Fruit fly (Drosophila melanogaster) whole organism, embryonic: Measurements from ENCODE around the gene CG33703.

Experiments used
- CG10979 ChIP-seq: fragments of 200-800 bp; sonication (Bioruptor generic); optimal IDR thresholded peaks from 2 replicates; lab custom pipeline; 2018; ENCODE audit warnings: missing biosample characterization, mild to moderate bottlenecking, missing genetic modification characterization, moderate library complexity
- CG11560 ChIP-seq: fragments of 200-800 bp; sonication (Bioruptor generic); IDR thresholded peaks from 3 replicates; pipeline ENCODE4 v1.3.6; 2022; ENCODE audit warnings: missing biosample characterization, missing genetic modification characterization
- CG11695 ChIP-seq: fragments of 200-800 bp; sonication (Bioruptor generic); IDR thresholded peaks from 3 replicates; pipeline ENCODE4 v1.3.6; 2022; ENCODE audit warnings: missing biosample characterization, missing genetic modification characterization
- CG12299 ChIP-seq: fragments of 200-800 bp; sonication (Bioruptor generic); optimal IDR thresholded peaks from 2 replicates; lab custom pipeline; 2018; ENCODE audit warnings: missing biosample characterization, mild to moderate bottlenecking, missing genetic modification characterization
- CG13775 ChIP-seq: fragments of 200-800 bp; sonication (Bioruptor generic); optimal IDR thresholded peaks from 3 replicates; lab custom pipeline; 2017; ENCODE audit warnings: missing biosample characterization, mild to moderate bottlenecking, missing genetic modification characterization
- CG13894 ChIP-seq: fragments of 200-800 bp; sonication (Bioruptor generic); optimal IDR thresholded peaks from 3 replicates; lab custom pipeline; 2018; ENCODE audit warnings: missing biosample characterization, mild to moderate bottlenecking, missing genetic modification characterization, moderate library complexity
- CG14965 ChIP-seq: fragments of 200-800 bp; sonication (Bioruptor generic); optimal IDR thresholded peaks from 2 replicates; lab custom pipeline; 2016; ENCODE audit warnings: missing biosample characterization, missing genetic modification characterization, borderline replicate concordance
- CG17186 ChIP-seq: fragments of 200-800 bp; sonication (Bioruptor generic); optimal IDR thresholded peaks from 3 replicates; lab custom pipeline; 2017; ENCODE audit warnings: missing biosample characterization, missing genetic modification reagents, missing genetic modification characterization
- CG17385 ChIP-seq: fragments of 200-800 bp; sonication (Bioruptor generic); optimal IDR thresholded peaks from 3 replicates; lab custom pipeline; 2018; ENCODE audit warnings: missing biosample characterization, mild to moderate bottlenecking, missing genetic modification characterization
- CG2116 ChIP-seq: fragments of 200-800 bp; sonication (Bioruptor generic); optimal IDR thresholded peaks from 3 replicates; lab custom pipeline; 2018; ENCODE audit warnings: missing biosample characterization, mild to moderate bottlenecking, missing genetic modification characterization
- CG30020 ChIP-seq: fragments of 200-800 bp; optimal IDR thresholded peaks from 2 replicates; lab custom pipeline; 2019; ENCODE audit warnings: missing biosample characterization, mild to moderate bottlenecking, missing genetic modification characterization, moderate library complexity
- CG31441 ChIP-seq: fragments of 200-800 bp; sonication (Bioruptor generic); IDR thresholded peaks from 2 replicates; pipeline ENCODE4 v1.3.6; 2022; ENCODE audit warnings: missing biosample characterization, missing genetic modification characterization
- CG4360 ChIP-seq: fragments of 200-800 bp; sonication (Bioruptor generic); IDR thresholded peaks from 2 replicates; pipeline ENCODE4 v1.3.6; 2022; ENCODE audit warnings: missing biosample characterization, missing genetic modification characterization
- CG7786 ChIP-seq: fragments of 200-800 bp; sonication (Bioruptor generic); optimal IDR thresholded peaks from 2 replicates; lab custom pipeline; 2016; ENCODE audit warnings: missing biosample characterization, missing genetic modification characterization
- CG8478 ChIP-seq: fragments of >200 bp; optimal IDR thresholded peaks from 2 replicates; lab custom pipeline; 2018
- CG8944 ChIP-seq: fragments of 200-800 bp; sonication (Bioruptor generic); optimal IDR thresholded peaks from 3 replicates; lab custom pipeline; 2016; ENCODE audit warnings: missing biosample characterization, missing genetic modification characterization
- CG9876 ChIP-seq: fragments of 200-800 bp; sonication (Bioruptor generic); optimal IDR thresholded peaks from 2 replicates; lab custom pipeline; 2016; ENCODE audit warnings: missing biosample characterization, missing genetic modification characterization
- Camta ChIP-seq: fragments of 200-800 bp; sonication (Bioruptor generic); optimal IDR thresholded peaks from 2 replicates; lab custom pipeline; 2016; ENCODE audit warnings: missing biosample characterization, missing genetic modification characterization
- D19B ChIP-seq: fragments of 200-800 bp; sonication (Bioruptor generic); optimal IDR thresholded peaks from 2 replicates; lab custom pipeline; 2017; ENCODE audit warnings: missing biosample characterization, mild to moderate bottlenecking, missing genetic modification characterization
- Dad ChIP-seq: fragments of 200-800 bp; sonication (Bioruptor generic); optimal IDR thresholded peaks from 3 replicates; lab custom pipeline; 2016; ENCODE audit warnings: missing biosample characterization, missing genetic modification characterization
- Dfd ChIP-seq, 2 experiments: fragments of >200 bp; optimal IDR thresholded peaks; 2 replicates each; lab custom pipeline; 2017; ENCODE audit warnings: missing biosample characterization in 2 of 2, missing genetic modification characterization in 2 of 2
- Elba2 ChIP-seq: fragments of 200-800 bp; sonication (Bioruptor generic); optimal IDR thresholded peaks from 3 replicates; lab custom pipeline; 2016; ENCODE audit warnings: missing biosample characterization, missing genetic modification characterization
- Ets65A ChIP-seq: fragments of 200-800 bp; sonication (Bioruptor generic); peaks from one replicate; lab custom pipeline; 2016; ENCODE audit warnings: missing biosample characterization, missing genetic modification characterization
- Fer1 ChIP-seq: fragments of 200-800 bp; sonication (Bioruptor generic); optimal IDR thresholded peaks from 2 replicates; lab custom pipeline; 2017; ENCODE audit warnings: missing biosample characterization, mild to moderate bottlenecking, missing genetic modification characterization
- Hmr ChIP-seq: fragments of 200-800 bp; sonication (Bioruptor generic); optimal IDR thresholded peaks from 3 replicates; lab custom pipeline; 2017; ENCODE audit warnings: mild to moderate bottlenecking, missing biosample characterization, missing genetic modification reagents, missing genetic modification characterization
- Kr ChIP-seq: fragments of 200-800 bp; sonication (Bioruptor generic); optimal IDR thresholded peaks from 2 replicates; lab custom pipeline; 2017; ENCODE audit warnings: missing biosample characterization, mild to moderate bottlenecking, missing genetic modification characterization
- Med ChIP-seq: fragments of 200-800 bp; sonication (Bioruptor generic); peaks from one replicate; lab custom pipeline; 2016; ENCODE audit warnings: missing biosample characterization, missing genetic modification characterization, mild to moderate bottlenecking, inconsistent platforms, moderate library complexity
- Nf-YA ChIP-seq: fragments of 200-800 bp; sonication (Bioruptor generic); IDR thresholded peaks from 2 replicates; pipeline ENCODE4 v1.3.6; 2022; ENCODE audit warnings: missing biosample characterization, missing genetic modification characterization
- Nf-YB ChIP-seq: fragments of 200-800 bp; sonication (Bioruptor generic); optimal IDR thresholded peaks from 3 replicates; lab custom pipeline; 2019; ENCODE audit warnings: missing biosample characterization, mild to moderate bottlenecking, missing genetic modification characterization, moderate library complexity
- aop ChIP-seq: fragments of 200-800 bp; sonication (Bioruptor generic); IDR thresholded peaks from 2 replicates; pipeline ENCODE4 v1.3.6; 2022; ENCODE audit warnings: missing biosample characterization, missing genetic modification characterization
- ase ChIP-seq: fragments of 200-800 bp; sonication (Bioruptor generic); IDR thresholded peaks from 3 replicates; pipeline ENCODE4 v1.3.6; 2022; ENCODE audit warnings: missing biosample characterization, missing genetic modification characterization
- chinmo ChIP-seq: fragments of 200-800 bp; sonication (Bioruptor generic); IDR thresholded peaks from 4 replicates; pipeline ENCODE4 v1.3.6; 2022; ENCODE audit warnings: missing biosample characterization, missing genetic modification characterization; ENCODE audit not compliant: partially characterized antibody
- dpn ChIP-seq, 2 experiments: fragments of 200-800 bp; sonication (Bioruptor generic); optimal IDR thresholded peaks; 3 replicates each; lab custom pipeline; 2016; ENCODE audit warnings: missing biosample characterization in 2 of 2, missing genetic modification characterization in 2 of 2
- esg ChIP-seq: fragments of 200-800 bp; sonication (Bioruptor generic); conservative IDR thresholded peaks from 2 replicates; pipeline ENCODE4 v1.3.6; 2022; ENCODE audit warnings: missing biosample characterization, missing genetic modification characterization
- eve ChIP-seq, 2 experiments: fragments of >200 bp; optimal IDR thresholded peaks; 2 replicates each; lab custom pipeline; 2017; ENCODE audit warnings: missing biosample characterization in 2 of 2, missing genetic modification characterization in 2 of 2
- ewg ChIP-seq: fragments of 200-800 bp; sonication (Bioruptor generic); optimal IDR thresholded peaks from 3 replicates; lab custom pipeline; 2017; ENCODE audit warnings: mild to moderate bottlenecking, missing biosample characterization, missing genetic modification reagents, missing genetic modification characterization
- fd96Cb ChIP-seq: fragments of 200-800 bp; sonication (Bioruptor generic); optimal IDR thresholded peaks from 2 replicates; lab custom pipeline; 2018; ENCODE audit warnings: missing biosample characterization, mild to moderate bottlenecking, missing genetic modification characterization, moderate library complexity
- nom ChIP-seq: fragments of 200-800 bp; sonication (Bioruptor generic); optimal IDR thresholded peaks from 2 replicates; lab custom pipeline; 2017; ENCODE audit warnings: missing biosample characterization, missing genetic modification characterization, mild to moderate bottlenecking, moderate library complexity, missing genetic modification reagents
- odd ChIP-seq: fragments of 200-800 bp; sonication (Bioruptor generic); optimal IDR thresholded peaks from 2 replicates; lab custom pipeline; 2017; ENCODE audit warnings: missing biosample characterization, mild to moderate bottlenecking, missing genetic modification characterization
- onecut ChIP-seq: fragments of 200-800 bp; sonication (Bioruptor generic); IDR thresholded peaks from 2 replicates; pipeline ENCODE4 v1.3.6; 2022; ENCODE audit warnings: missing biosample characterization, missing genetic modification characterization
- peb ChIP-seq: fragments of 200-800 bp; sonication (Bioruptor generic); IDR thresholded peaks from 2 replicates; pipeline ENCODE4 v1.3.6; 2022; ENCODE audit warnings: missing biosample characterization, missing genetic modification characterization
- ranshi ChIP-seq: fragments of 200-800 bp; sonication (Bioruptor generic); IDR thresholded peaks from 2 replicates; pipeline ENCODE4 v1.3.6; 2022; ENCODE audit warnings: missing biosample characterization, missing genetic modification characterization
- sd ChIP-seq: fragments of 200-800 bp; sonication (Bioruptor generic); optimal IDR thresholded peaks from 3 replicates; lab custom pipeline; 2018; ENCODE audit warnings: missing biosample characterization, mild to moderate bottlenecking, missing genetic modification characterization, moderate library complexity
- sr ChIP-seq: fragments of 200-800 bp; sonication (Bioruptor generic); IDR thresholded peaks from 3 replicates; pipeline ENCODE4 v1.3.6; 2022; ENCODE audit warnings: missing biosample characterization, missing genetic modification characterization
- stwl ChIP-seq: fragments of 200-800 bp; sonication (Bioruptor generic); optimal IDR thresholded peaks from 3 replicates; lab custom pipeline; 2018; ENCODE audit warnings: missing biosample characterization, mild to moderate bottlenecking, missing genetic modification characterization, moderate library complexity
- tll ChIP-seq, 2 experiments: fragments of 200-800 bp in 1 of 2; fragments of >200 bp in 1 of 2; sonication (Bioruptor generic) in 1 of 2; optimal IDR thresholded peaks; 2 replicates each; lab custom pipeline; 2017 to 2019; ENCODE audit warnings: missing biosample characterization in 2 of 2, missing genetic modification characterization in 2 of 2, mild to moderate bottlenecking in 1 of 2, moderate library complexity in 1 of 2
- unc-4 ChIP-seq: fragments of 200-800 bp; sonication (Bioruptor generic); IDR thresholded peaks from 2 replicates; pipeline ENCODE4 v1.3.6; 2022; ENCODE audit warnings: missing biosample characterization, missing genetic modification characterization; ENCODE audit not compliant: partially characterized antibody
- wdn ChIP-seq: fragments of 200-800 bp; sonication (Bioruptor generic); IDR thresholded peaks from 2 replicates; pipeline ENCODE4 v1.3.6; 2022; ENCODE audit warnings: missing biosample characterization, missing genetic modification characterization

CG33703 gene

dm6 chr3L:9476829-9477228, 35.6 kb downstream of the CG33703 start, which contains the start of the genes Uch-L5 and Jarid2 (continued):
- peak; percentile 48 for TF ChIP-seq Nf-YB (GFP tag; lab: Kevin White, UChicago)
- TF ChIP-seq onecut: peak; percentile 31
- TF ChIP-seq Hmr (GFP tag; lab: Kevin White, UChicago): peak; percentile 55
- TF ChIP-seq eve (GFP tag; optimal IDR thresholded peaks at IDR 0.05; lab: Kevin White, UChicago): no peak
- TF ChIP-seq CG8944 (GFP tag; lab: Kevin White, UChicago): peak; percentile 29
- TF ChIP-seq dpn (GFP tag; optimal IDR thresholded peaks at IDR 0.05; lab: Kevin White, UChicago): peak; percentile 33 to 57
- peak; percentile 55 for TF ChIP-seq Camta (GFP tag; lab: Kevin White, UChicago)
- TF ChIP-seq CG2116 (GFP tag; lab: Kevin White, UChicago): peak; percentile 63
- TF ChIP-seq CG11695 (GFP tag; lab: Robert Waterston, UW): no peak
- TF ChIP-seq stwl (tag; lab: Kevin White, UChicago): peak; percentile 93
- peak; percentile 75 for TF ChIP-seq CG17186 (GFP tag; lab: Kevin White, UChicago)
- TF ChIP-seq Ets65A (GFP tag; lab: Kevin White, UChicago): peak; percentile 95
- TF ChIP-seq aop (GFP tag; lab: Robert Waterston, UW): no peak
- no peak for TF ChIP-seq D19B (GFP tag; lab: Kevin White, UChicago)
- no peak for TF ChIP-seq odd (GFP tag; lab: Kevin White, UChicago)
- no peak for TF ChIP-seq Nf-YA
- TF ChIP-seq CG17385 (GFP tag; lab: Kevin White, UChicago): peak; percentile 98
- TF ChIP-seq esg: no peak

DNA sequence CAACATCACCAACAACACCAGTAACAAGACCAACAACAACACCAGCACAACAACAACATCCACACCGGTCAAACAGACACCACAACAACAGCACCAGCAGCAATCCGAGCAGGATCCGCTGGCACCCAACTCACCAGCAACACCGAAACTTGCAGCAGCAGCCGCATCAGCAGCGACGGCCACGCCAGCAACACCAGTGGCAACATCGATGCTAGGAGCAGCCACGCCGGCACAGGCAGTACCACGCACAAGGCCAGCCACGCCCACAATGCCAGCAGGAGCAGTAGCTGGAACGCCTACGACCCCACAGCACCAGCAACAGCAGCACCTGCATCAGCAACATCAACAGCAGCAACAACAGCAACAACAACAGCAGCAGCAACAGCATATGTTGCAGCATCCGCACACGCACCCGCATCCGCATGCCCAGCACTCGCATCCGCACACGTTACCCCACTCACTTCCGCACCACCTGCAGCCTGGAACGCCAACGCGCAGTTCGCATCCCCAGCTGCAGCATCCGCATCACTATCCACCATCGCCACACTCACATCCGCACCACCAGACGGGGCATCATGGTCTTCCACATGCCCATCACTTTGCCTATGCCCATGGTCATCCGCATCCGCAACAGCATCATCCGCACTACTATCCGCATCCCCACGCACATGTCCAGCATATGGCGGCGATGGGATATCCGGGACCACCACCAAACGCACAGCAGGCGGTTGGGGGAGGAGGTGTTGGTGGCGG, 41.1 kb downstream of the CG33703 start:
- TF ChIP-seq CG13775 (GFP tag; lab: Kevin White, UChicago): peak; percentile 83
- TF ChIP-seq Dfd (GFP tag; optimal IDR thresholded peaks at IDR 0.05; lab: Kevin White, UChicago): peak in 1 of 2 experiments; percentile 90
- TF ChIP-seq CG11560 (tag; lab: Robert Waterston, UW): no peak
- peak; percentile 66 for TF ChIP-seq CG8478 (lab: Kevin White, UChicago)
- TF ChIP-seq CG12299 (tag; lab: Kevin White, UChicago): no peak
- TF ChIP-seq CG10979 (tag; lab: Kevin White, UChicago): no peak
- TF ChIP-seq Med (GFP tag; lab: Kevin White, UChicago): peak; percentile 53
- TF ChIP-seq wdn (GFP tag; lab: Robert Waterston, UW): no peak
- no peak for TF ChIP-seq Elba2 (GFP tag; lab: Kevin White, UChicago)
- TF ChIP-seq CG4360 (GFP tag; lab: Robert Waterston, UW): peak; percentile 25; the same call in 1 of the 2 replicates
- no peak for TF ChIP-seq unc-4 (GFP tag; lab: Robert Waterston, UW)
- TF ChIP-seq Ets65A (GFP tag; lab: Kevin White, UChicago): peak; percentile 93
- no peak for TF ChIP-seq tll (GFP tag; optimal IDR thresholded peaks at IDR 0.05; lab: Kevin White, UChicago)
- TF ChIP-seq sd (tag; lab: Kevin White, UChicago): no peak
- no peak for TF ChIP-seq ranshi

- TF ChIP-seq CG13894 (tag; lab: Kevin White, UChicago) (peak; percentile 19), nom (no peak), CG7786 (GFP tag; lab: Kevin White, UChicago) (no peak), chinmo (GFP tag; lab: Robert Waterston, UW) (0 out of 4 replicates have a peak, but pooled peaks have one; percentile 38), ase (GFP tag; lab: Robert Waterston, UW) (no peak), CG31441 (GFP tag; lab: Robert Waterston, UW) (no peak), peb (GFP tag; lab: Robert Waterston, UW) (no peak), fd96Cb (tag; lab: Kevin White, UChicago) (no peak), CG14965 (GFP tag; lab: Kevin White, UChicago) (no peak), CG9876 (GFP tag; lab: Kevin White, UChicago) (no peak), ewg (GFP tag; lab: Kevin White, UChicago) (no peak), Fer1 (GFP tag; lab: Kevin White, UChicago) (no peak), Kr (peak; percentile 32), Dad (GFP tag; lab: Kevin White, UChicago) (no peak), sr (GFP tag; lab: Robert Waterston, UW) (no peak), CG30020 (no peak)
Observed at dm6 chr3L:9469079-9469478, 43.4 kb downstream of the CG33703 start.
